Fruit fly (Drosophila melanogaster) S2 (cell line): Measurements from ENCODE around the gene Atat.

ENCODE experiments used
- CG8478 ChIP-seq: fragments of >200 bp; optimal IDR thresholded peaks from 2 replicates; lab custom pipeline; 2018
- CTCF ChIP-seq, 2 experiments: fragments of >200 bp; optimal IDR thresholded peaks; 2 replicates each; lab custom pipeline; 2018

DNA sequence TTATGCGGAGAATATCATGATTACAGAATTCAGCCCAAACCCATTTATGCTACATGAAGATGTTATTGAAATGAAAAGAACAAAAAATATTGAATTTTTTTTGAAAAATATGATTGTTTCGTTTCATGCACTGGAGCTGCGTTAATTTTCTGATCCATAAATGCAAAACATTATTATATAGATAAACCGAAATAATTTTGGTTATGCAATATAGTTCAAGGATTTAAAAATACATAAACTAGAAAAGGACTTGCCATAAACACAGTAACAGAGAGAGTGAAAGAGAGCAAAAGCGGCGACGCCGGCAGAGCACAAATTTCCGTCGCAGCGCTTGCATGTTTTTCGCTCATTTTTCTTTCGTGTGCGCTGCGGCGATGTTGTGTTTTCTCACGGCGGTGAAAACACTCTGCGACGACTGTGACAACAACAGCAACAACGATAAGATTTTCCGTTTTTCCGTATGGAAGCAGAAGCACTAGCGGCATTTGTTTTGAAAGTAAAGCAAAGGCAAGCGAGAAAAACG, 35.8 kb upstream of the Atat start:
- TF ChIP-seq CTCF (optimal IDR thresholded peaks at IDR 0.05; lab: Kevin White, UChicago) = no peak
- no peak for TF ChIP-seq CG8478 (lab: Kevin White, UChicago)
